Fruit fly (Drosophila melanogaster) whole organism, pupa: ENCODE results near the gene CG14142.
A peak's percentile ranks its signal among the peaks of the same experiment; 100 is the strongest.
"Not testable (repeated sequence)": the region's sequence is repeated elsewhere in the genome, so short reads cannot be mapped to it uniquely, and the experiment has no call there.

ENCODE experiments used
- CG10348 ChIP-seq: fragments of 200-800 bp; sonication (Bioruptor generic); IDR thresholded peaks from 2 replicates; pipeline ENCODE4 v1.3.6; 2022; ENCODE audit warnings: missing biosample characterization, missing genetic modification characterization
- CG12605 ChIP-seq: fragments of 200-800 bp; sonication (Bioruptor generic); IDR thresholded peaks from 2 replicates; pipeline ENCODE4 v1.3.6; 2022; ENCODE audit warnings: missing biosample characterization, missing genetic modification characterization
- CG13204 ChIP-seq: fragments of 200-800 bp; sonication (Bioruptor generic); optimal IDR thresholded peaks from 2 replicates; lab custom pipeline; 2018; ENCODE audit warnings: missing biosample characterization, mild to moderate bottlenecking, missing genetic modification characterization, moderate library complexity
- CG14655 ChIP-seq: fragments of 200-800 bp; sonication (Bioruptor generic); optimal IDR thresholded peaks from 3 replicates; lab custom pipeline; 2017; ENCODE audit warnings: mild to moderate bottlenecking, missing biosample characterization, missing genetic modification reagents, missing genetic modification characterization
- CG15710 ChIP-seq: fragments of 200-800 bp; sonication (Bioruptor generic); optimal IDR thresholded peaks from 2 replicates; lab custom pipeline; 2018; ENCODE audit warnings: missing biosample characterization, mild to moderate bottlenecking, missing genetic modification characterization, moderate library complexity
- CG17806 ChIP-seq: fragments of 200-800 bp; sonication (Bioruptor generic); optimal IDR thresholded peaks from 2 replicates; lab custom pipeline; 2018; ENCODE audit warnings: missing biosample characterization, mild to moderate bottlenecking, missing genetic modification characterization, moderate library complexity
- CG32121 ChIP-seq: fragments of 200-800 bp; sonication (Bioruptor generic); IDR thresholded peaks from 2 replicates; pipeline ENCODE4 v1.3.6; 2022; ENCODE audit warnings: missing biosample characterization, missing genetic modification characterization
- CG34367 ChIP-seq: fragments of 200-800 bp; sonication (Bioruptor generic); optimal IDR thresholded peaks from 2 replicates; lab custom pipeline; 2018; ENCODE audit warnings: missing biosample characterization, mild to moderate bottlenecking, missing genetic modification characterization
- CG4496 ChIP-seq: fragments of 200-800 bp; sonication (Bioruptor generic); IDR thresholded peaks from 3 replicates; pipeline ENCODE4 v1.3.6; 2022; ENCODE audit warnings: missing biosample characterization, missing genetic modification characterization
- CG8159 ChIP-seq: fragments of 200-800 bp; sonication (Bioruptor generic); optimal IDR thresholded peaks from 3 replicates; lab custom pipeline; 2018; ENCODE audit warnings: missing biosample characterization, mild to moderate bottlenecking, missing genetic modification characterization, moderate library complexity
- CG8301 ChIP-seq: fragments of 200-800 bp; sonication (Bioruptor generic); optimal IDR thresholded peaks from 2 replicates; lab custom pipeline; 2018; ENCODE audit warnings: missing biosample characterization, mild to moderate bottlenecking, missing genetic modification characterization
- CG9948 ChIP-seq: fragments of 200-800 bp; sonication (Bioruptor generic); optimal IDR thresholded peaks from 2 replicates; lab custom pipeline; 2018; ENCODE audit warnings: missing biosample characterization, mild to moderate bottlenecking, missing genetic modification characterization, moderate library complexity
- D1 ChIP-seq: fragments of 200-800 bp; sonication (Bioruptor generic); optimal IDR thresholded peaks from 2 replicates; lab custom pipeline; 2018; ENCODE audit warnings: missing biosample characterization, mild to moderate bottlenecking, missing genetic modification characterization, moderate library complexity
- EcR ChIP-seq: fragments of 200-800 bp; sonication (Bioruptor generic); optimal IDR thresholded peaks from 3 replicates; lab custom pipeline; 2019; ENCODE audit warnings: missing biosample characterization, missing genetic modification characterization, mild to moderate bottlenecking, moderate library complexity, missing genetic modification reagents
- Ets98B ChIP-seq: fragments of 200-800 bp; sonication (Bioruptor generic); IDR thresholded peaks from 2 replicates; pipeline ENCODE4 v1.3.6; 2022; ENCODE audit warnings: missing biosample characterization, missing genetic modification characterization
- Pif1A ChIP-seq: fragments of 200-800 bp; sonication (Bioruptor generic); optimal IDR thresholded peaks from 3 replicates; lab custom pipeline; 2016; ENCODE audit warnings: missing biosample characterization, missing genetic modification characterization
- Pif1B ChIP-seq: fragments of 200-800 bp; sonication (Bioruptor generic); optimal IDR thresholded peaks from 3 replicates; lab custom pipeline; 2016; ENCODE audit warnings: missing biosample characterization, missing genetic modification characterization
- fd96Ca ChIP-seq: fragments of 200-800 bp; sonication (Bioruptor generic); IDR thresholded peaks from 3 replicates; pipeline ENCODE4 v1.3.6; 2022; ENCODE audit warnings: missing biosample characterization, missing genetic modification characterization
- gl ChIP-seq: fragments of 200-800 bp; sonication (Bioruptor generic); optimal IDR thresholded peaks from 2 replicates; lab custom pipeline; 2018; ENCODE audit warnings: missing biosample characterization, mild to moderate bottlenecking, missing genetic modification characterization
- rn ChIP-seq: fragments of 200-800 bp; sonication (Bioruptor generic); IDR thresholded peaks from 2 replicates; pipeline ENCODE4 v1.3.6; 2022; ENCODE audit warnings: missing biosample characterization, missing genetic modification characterization

CG14142 gene

dm6 chr3L:11173049-11173564, at the start of gene CG14142:
TSS of gene CG14142 (plus strand) at chr3L:11173514.
- TF ChIP-seq CG4496 (GFP tag; lab: Robert Waterston, UW) (0 out of 3 replicates have a peak, but pooled peaks have one; percentile 17), CG32121 (GFP tag; lab: Robert Waterston, UW) (no peak)

dm6 chr3L:11123598-11124284, 49.6 kb upstream of the CG14142 start:
- TF ChIP-seq CG9948 (no peak), CG4496 (GFP tag; lab: Robert Waterston, UW) (0 out of 3 replicates have a peak, but pooled peaks have one; percentile 11), fd96Ca (GFP tag; lab: Robert Waterston, UW) (no peak; the same call in 2 of the 3 replicates)

dm6 chr3L:11124439-11124838, 48.9 kb upstream of the CG14142 start:
- TF ChIP-seq fd96Ca (GFP tag; lab: Robert Waterston, UW) (no peak), CG14655 (GFP tag; lab: Kevin White, UChicago) (peak; percentile 47), Pif1A (GFP tag; lab: Kevin White, UChicago) (no peak), CG9948 (no peak), CG10348 (GFP tag; lab: Robert Waterston, UW) (no peak)

- TF ChIP-seq CG14655 (GFP tag; lab: Kevin White, UChicago): no peak
- no peak for TF ChIP-seq Ets98B (GFP tag; lab: Robert Waterston, UW)
- TF ChIP-seq CG10348 (GFP tag; lab: Robert Waterston, UW): no peak
- TF ChIP-seq CG32121 (GFP tag; lab: Robert Waterston, UW): no peak
- TF ChIP-seq Pif1B (GFP tag; lab: Kevin White, UChicago): no peak
These were observed 48.5 kb upstream of the CG14142 start for dm6 chr3L:11124841-11125240.

- no peak for TF ChIP-seq Pif1A (GFP tag; lab: Kevin White, UChicago)
- TF ChIP-seq CG14655 (GFP tag; lab: Kevin White, UChicago): no peak
- no peak for TF ChIP-seq Pif1B (GFP tag; lab: Kevin White, UChicago)
- no peak for TF ChIP-seq CG8159 (tag; lab: Kevin White, UChicago)
- no peak for TF ChIP-seq fd96Ca (GFP tag; lab: Robert Waterston, UW)
- TF ChIP-seq D1 (tag; lab: Kevin White, UChicago): no peak
- TF ChIP-seq CG34367 (tag; lab: Kevin White, UChicago): no peak
These were observed 47.4 kb upstream of the CG14142 start for dm6 chr3L:11125636-11126532.

dm6 chr3L:11130535-11130934, 42.8 kb upstream of the CG14142 start, which contains the start of gene nol:
TSS of gene nol (plus strand) at chr3L:11130835.
- no peak for TF ChIP-seq CG17806
- TF ChIP-seq CG15710 (tag; lab: Kevin White, UChicago): no peak
- TF ChIP-seq CG13204 (GFP tag; lab: Kevin White, UChicago): no peak
- TF ChIP-seq CG8159 (tag; lab: Kevin White, UChicago): no peak
- TF ChIP-seq fd96Ca (GFP tag; lab: Robert Waterston, UW): no peak
- TF ChIP-seq CG32121 (GFP tag; lab: Robert Waterston, UW): no peak
- TF ChIP-seq CG14655 (GFP tag; lab: Kevin White, UChicago): no peak
- TF ChIP-seq CG34367 (tag; lab: Kevin White, UChicago): no peak
- TF ChIP-seq EcR (GFP tag; lab: Kevin White, UChicago): no peak
- no peak for TF ChIP-seq rn (GFP tag; lab: Robert Waterston, UW)
- no peak for TF ChIP-seq D1 (tag; lab: Kevin White, UChicago)
- no peak for TF ChIP-seq Pif1B (GFP tag; lab: Kevin White, UChicago)
- no peak for TF ChIP-seq gl (tag; lab: Kevin White, UChicago)
- TF ChIP-seq CG8301 (tag; lab: Kevin White, UChicago): no peak
- no peak for TF ChIP-seq CG12605 (GFP tag; lab: Robert Waterston, UW)
- no peak for TF ChIP-seq CG9948

- not testable (repeated sequence) for TF ChIP-seq CG32121 (GFP tag; lab: Robert Waterston, UW); CG9948; rn (GFP tag; lab: Robert Waterston, UW)
These were observed 41.3 kb upstream of the CG14142 start, which contains the start of gene CG32074 for dm6 chr3L:11132055-11132454. TSS of gene CG32074 (minus strand) at chr3L:11132322.
